Worm (Caenorhabditis elegans) whole organism, mixed stage, embryonic: Measurements from ENCODE around the gene Y38E10A.14.

ENCODE experiments used
- ces-1 ChIP-seq: fragments of 150-350 bp; optimal IDR thresholded peaks from 2 replicates; lab custom pipeline; 2014; ENCODE audit warnings: missing biosample characterization, missing genetic modification reagents, missing genetic modification characterization
- elt-1 ChIP-seq: sonication (generic microtip); optimal IDR thresholded peaks from 2 replicates; lab custom pipeline; 2017; ENCODE audit warnings: missing genetic modification characterization, mild to moderate bottlenecking, missing compliant biosample characterization, antibody characterized with exemption, moderate library complexity, borderline replicate concordance; ENCODE audit not compliant: insufficient read depth
- elt-3 ChIP-seq: fragments of 150-350 bp; optimal IDR thresholded peaks from 2 replicates; lab custom pipeline; 2014; ENCODE audit warnings: missing biosample characterization, missing genetic modification characterization
- flh-1 ChIP-seq: fragments of 200-800 bp; sonication (Bioruptor generic); optimal IDR thresholded peaks from 2 replicates; lab custom pipeline; 2018; ENCODE audit warnings: mild to moderate bottlenecking, missing genetic modification characterization, moderate library complexity, missing compliant biosample characterization
- lsy-2 ChIP-seq: fragments of 150-350 bp; optimal IDR thresholded peaks from 2 replicates; lab custom pipeline; 2014; ENCODE audit warnings: missing biosample characterization, missing genetic modification characterization
- mab-5 ChIP-seq: fragments of 150-350 bp; optimal IDR thresholded peaks from 2 replicates; lab custom pipeline; 2014; ENCODE audit warnings: missing biosample characterization, missing genetic modification characterization
- mls-2 ChIP-seq: sonication (generic microtip); optimal IDR thresholded peaks from 2 replicates; lab custom pipeline; 2016; ENCODE audit warnings: mild to moderate bottlenecking, missing genetic modification characterization, moderate library complexity, missing compliant biosample characterization
- nhr-12 ChIP-seq: fragments of 150-350 bp; optimal IDR thresholded peaks from 2 replicates; lab custom pipeline; 2014; ENCODE audit warnings: missing biosample characterization, missing genetic modification characterization
- nhr-2 ChIP-seq: fragments of 150-350 bp; optimal IDR thresholded peaks from 2 replicates; lab custom pipeline; 2014; ENCODE audit warnings: missing biosample characterization, missing genetic modification characterization
- nhr-28 ChIP-seq: fragments of 150-350 bp; optimal IDR thresholded peaks from 2 replicates; lab custom pipeline; 2014; ENCODE audit warnings: missing biosample characterization, missing genetic modification characterization
- nhr-76 ChIP-seq: sonication (generic microtip); optimal IDR thresholded peaks from 2 replicates; lab custom pipeline; 2017; ENCODE audit warnings: missing biosample characterization, missing genetic modification characterization
- snpc-4 ChIP-seq: fragments of 150-350 bp; optimal IDR thresholded peaks from 2 replicates; lab custom pipeline; 2014; ENCODE audit warnings: missing biosample characterization, missing genetic modification characterization
- unc-39 ChIP-seq: fragments of 150-350 bp; optimal IDR thresholded peaks from 2 replicates; lab custom pipeline; 2014; ENCODE audit warnings: missing biosample characterization, missing genetic modification characterization
- ztf-11 ChIP-seq: fragments of 150-350 bp; optimal IDR thresholded peaks from 2 replicates; lab custom pipeline; 2014; ENCODE audit warnings: missing biosample characterization, missing genetic modification characterization

DNA sequence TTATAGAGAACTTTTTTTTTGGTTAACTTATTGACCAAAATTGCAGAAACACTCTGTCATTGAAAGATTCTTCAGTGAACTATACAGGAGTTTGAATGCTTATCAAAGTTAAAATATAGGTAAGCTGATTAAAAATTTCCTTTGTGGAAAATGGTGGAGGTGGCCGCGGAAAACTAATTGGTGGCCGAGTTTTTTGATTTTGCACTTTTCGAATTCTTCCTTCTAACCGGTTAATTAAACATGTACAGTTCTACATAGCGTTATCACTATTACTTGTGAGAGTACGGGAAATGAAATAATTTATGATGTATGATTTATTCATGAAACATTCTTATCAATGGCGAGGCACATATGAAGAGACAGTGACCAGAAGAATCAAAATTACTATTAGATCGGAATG lies 46.6 kb downstream of the Y38E10A.14 start, which contains the start of gene clec-8:
- no peak for TF ChIP-seq nhr-2 (tag; lab: Kevin White, UChicago)
- no peak for TF ChIP-seq elt-3
- no peak for TF ChIP-seq mab-5 (tag; lab: Kevin White, UChicago)
- TF ChIP-seq lsy-2 (tag; lab: Kevin White, UChicago): no peak
- TF ChIP-seq nhr-76: no peak
- TF ChIP-seq ces-1 (GFP tag; lab: Kevin White, UChicago): no peak
- no peak for TF ChIP-seq unc-39
- no peak for TF ChIP-seq nhr-28 (tag; lab: Kevin White, UChicago)
- no peak for TF ChIP-seq snpc-4 (tag; lab: Kevin White, UChicago)
- no peak for TF ChIP-seq ztf-11 (tag; lab: Kevin White, UChicago)
- no peak for TF ChIP-seq elt-1 (tag; lab: Kevin White, UChicago)
- no peak for TF ChIP-seq nhr-12 (tag; lab: Kevin White, UChicago)
- TF ChIP-seq flh-1: no peak
- no peak for TF ChIP-seq mls-2 (tag; lab: Kevin White, UChicago)
